Fruit fly (Drosophila melanogaster): ENCODE measurements around the gene CG6769.
A peak's percentile ranks its signal among the peaks of the same experiment; 100 is the strongest.

CG6769 gene

DNA sequence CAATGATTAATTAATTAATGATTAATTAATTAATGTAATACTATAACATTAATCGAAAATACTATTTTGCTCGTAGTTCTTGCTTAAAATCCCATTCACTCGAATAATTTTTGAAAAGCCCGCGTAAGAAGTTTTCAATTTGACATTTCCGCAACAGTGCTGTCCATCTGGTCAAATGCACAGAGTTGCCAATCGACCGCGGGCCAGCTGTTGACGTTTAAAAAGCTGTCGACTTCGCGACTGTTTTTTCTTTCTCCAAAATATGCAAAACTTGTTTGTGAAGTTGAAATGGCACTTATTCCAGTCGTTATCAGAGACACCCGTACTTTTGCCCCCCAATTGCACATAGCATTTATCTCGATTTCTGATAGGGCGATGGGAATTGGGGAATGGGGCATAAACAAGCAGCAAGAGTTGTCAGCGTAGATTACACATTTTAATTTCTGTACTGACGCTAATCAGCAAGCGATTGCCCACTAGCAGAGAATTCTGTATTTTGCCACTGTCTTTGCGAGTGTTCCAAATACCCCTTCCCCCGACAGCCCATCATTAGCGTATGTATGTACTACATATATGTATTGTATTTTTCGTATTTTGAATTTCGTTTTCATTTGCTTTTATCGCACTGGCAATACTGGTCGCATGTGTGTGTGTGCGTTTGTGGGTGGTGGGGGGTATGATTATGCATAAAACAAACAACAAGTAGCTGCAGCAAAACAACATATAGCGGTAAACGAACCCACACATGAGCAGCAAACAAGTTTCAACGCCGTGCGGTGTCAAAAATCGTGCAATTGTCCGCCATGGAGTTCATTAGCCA lies 4.1 kb upstream of the CG6769 start, which contains the start of gene Srx:
Srx (plus strand) TSS at position 517 of the 820 bp plus-strand sequence.
- TF ChIP-seq CG12071 (GFP tag; optimal IDR thresholded peaks at IDR 0.05), result no peak
- no peak for TF ChIP-seq aop (GFP tag; IDR thresholded peaks at IDR 0.05)
- TF ChIP-seq CG34376 (GFP tag; optimal IDR thresholded peaks at IDR 0.05), result peak; percentile 79
- no peak for TF ChIP-seq NfI (GFP tag; optimal IDR thresholded peaks at IDR 0.05)
- TF ChIP-seq cad (GFP tag; optimal IDR thresholded peaks at IDR 0.05), result no peak
- TF ChIP-seq CG8765 (GFP tag; IDR thresholded peaks at IDR 0.05), result no peak
- TF ChIP-seq klu (GFP tag; IDR thresholded peaks at IDR 0.05), result no peak
- peak; percentile 3 for TF ChIP-seq CG13775 (GFP tag; optimal IDR thresholded peaks at IDR 0.05)
- TF ChIP-seq usp (GFP tag; optimal IDR thresholded peaks at IDR 0.05), result no peak
- peak; percentile 29 for TF ChIP-seq Blimp-1 (GFP tag; optimal IDR thresholded peaks at IDR 0.05)
- no peak for TF ChIP-seq peb (GFP tag; IDR thresholded peaks at IDR 0.05)
- TF ChIP-seq CG15514 (GFP tag; optimal IDR thresholded peaks at IDR 0.05), result peak; percentile 48
- TF ChIP-seq rib (GFP tag; IDR thresholded peaks at IDR 0.05), result no peak
- TF ChIP-seq CG17829 (tag; optimal IDR thresholded peaks at IDR 0.05), result no peak
- no peak for TF ChIP-seq CG14965 (GFP tag; optimal IDR thresholded peaks at IDR 0.05; ENCODE audit: borderline replicate concordance)
- no peak for TF ChIP-seq en (GFP tag; optimal IDR thresholded peaks at IDR 0.05)
- no peak for TF ChIP-seq CG11696 (GFP tag; IDR thresholded peaks at IDR 0.05)
- TF ChIP-seq CG6791 (GFP tag; IDR thresholded peaks at IDR 0.05; ENCODE audit: partially characterized antibody), result no peak
- peak; percentile 23 for TF ChIP-seq HHEX (GFP tag; optimal IDR thresholded peaks at IDR 0.05)
- no peak for TF ChIP-seq CG12942 (GFP tag; optimal IDR thresholded peaks at IDR 0.05)
- no peak for TF ChIP-seq CG3847 (GFP tag; IDR thresholded peaks at IDR 0.05)
- TF ChIP-seq CG4360 (GFP tag; IDR thresholded peaks at IDR 0.05), result no peak
- TF ChIP-seq bigmax (GFP tag; optimal IDR thresholded peaks at IDR 0.05), result no peak
- TF ChIP-seq Ada2b (GFP tag; IDR thresholded peaks at IDR 0.05), result no peak
- no peak; the same call in 2 of the 3 replicates for TF ChIP-seq CG17361 (GFP tag; IDR thresholded peaks at IDR 0.05)
- TF ChIP-seq ind (GFP tag; optimal IDR thresholded peaks at IDR 0.05), result peak; percentile 16
- no peak for TF ChIP-seq CG1792 (GFP tag; optimal IDR thresholded peaks at IDR 0.05)
- TF ChIP-seq CG30403 (GFP tag; optimal IDR thresholded peaks at IDR 0.05), result peak; percentile 28
- no peak for TF ChIP-seq sna (GFP tag; IDR thresholded peaks at IDR 0.05; ENCODE audit: partially characterized antibody)
- peak; percentile 53 for TF ChIP-seq CG2116 (GFP tag; optimal IDR thresholded peaks at IDR 0.05)
- peak; percentile 34 for TF ChIP-seq CG4328 (GFP tag; optimal IDR thresholded peaks at IDR 0.05)
- TF ChIP-seq cg (GFP tag; optimal IDR thresholded peaks at IDR 0.05), result peak; percentile 69
- TF ChIP-seq sens-2 (GFP tag; IDR thresholded peaks at IDR 0.05), result no peak
- no peak for TF ChIP-seq wek (GFP tag; optimal IDR thresholded peaks at IDR 0.05)
- TF ChIP-seq br (optimal IDR thresholded peaks at IDR 0.05), result no peak
- TF ChIP-seq CG2889 (GFP tag; IDR thresholded peaks at IDR 0.05), result no peak
- no peak for TF ChIP-seq CG12744 (GFP tag; optimal IDR thresholded peaks at IDR 0.05)
- no peak for TF ChIP-seq CG3995 (GFP tag; optimal IDR thresholded peaks at IDR 0.05)
- no peak for TF ChIP-seq CkIIα-i1 (GFP tag; IDR thresholded peaks at IDR 0.05)
- no peak for TF ChIP-seq HLH3B (GFP tag; IDR thresholded peaks at IDR 0.05)
- no peak for TF ChIP-seq Hr78 (GFP tag; optimal IDR thresholded peaks at IDR 0.05)
- TF ChIP-seq CG6272 (GFP tag; IDR thresholded peaks at IDR 0.05), result no peak
- TF ChIP-seq Fer2 (tag; optimal IDR thresholded peaks at IDR 0.05), result no peak
- TF ChIP-seq exex (tag; optimal IDR thresholded peaks at IDR 0.05), result peak; percentile 50
- TF ChIP-seq bcd (GFP tag; optimal IDR thresholded peaks at IDR 0.05), result peak; percentile 2
- TF ChIP-seq fru (optimal IDR thresholded peaks at IDR 0.05), result no peak
- no peak for TF ChIP-seq pan (optimal IDR thresholded peaks at IDR 0.05)
- TF ChIP-seq pan (GFP tag; optimal IDR thresholded peaks at IDR 0.05 in 1 of 2, IDR thresholded peaks at IDR 0.05 in 1 of 2), result no peak
- TF ChIP-seq h (optimal IDR thresholded peaks at IDR 0.05), result no peak
- no peak for TF ChIP-seq pnt (GFP tag; optimal IDR thresholded peaks at IDR 0.05)
- TF ChIP-seq Hey (tag; optimal IDR thresholded peaks at IDR 0.05), result peak; percentile 23
- TF ChIP-seq CG18764 (GFP tag; optimal IDR thresholded peaks at IDR 0.05), result no peak

All from whole organism, embryonic.